Worm (Caenorhabditis elegans): ENCODE measurements around the gene zhp-4.

zhp-4 gene

DNA sequence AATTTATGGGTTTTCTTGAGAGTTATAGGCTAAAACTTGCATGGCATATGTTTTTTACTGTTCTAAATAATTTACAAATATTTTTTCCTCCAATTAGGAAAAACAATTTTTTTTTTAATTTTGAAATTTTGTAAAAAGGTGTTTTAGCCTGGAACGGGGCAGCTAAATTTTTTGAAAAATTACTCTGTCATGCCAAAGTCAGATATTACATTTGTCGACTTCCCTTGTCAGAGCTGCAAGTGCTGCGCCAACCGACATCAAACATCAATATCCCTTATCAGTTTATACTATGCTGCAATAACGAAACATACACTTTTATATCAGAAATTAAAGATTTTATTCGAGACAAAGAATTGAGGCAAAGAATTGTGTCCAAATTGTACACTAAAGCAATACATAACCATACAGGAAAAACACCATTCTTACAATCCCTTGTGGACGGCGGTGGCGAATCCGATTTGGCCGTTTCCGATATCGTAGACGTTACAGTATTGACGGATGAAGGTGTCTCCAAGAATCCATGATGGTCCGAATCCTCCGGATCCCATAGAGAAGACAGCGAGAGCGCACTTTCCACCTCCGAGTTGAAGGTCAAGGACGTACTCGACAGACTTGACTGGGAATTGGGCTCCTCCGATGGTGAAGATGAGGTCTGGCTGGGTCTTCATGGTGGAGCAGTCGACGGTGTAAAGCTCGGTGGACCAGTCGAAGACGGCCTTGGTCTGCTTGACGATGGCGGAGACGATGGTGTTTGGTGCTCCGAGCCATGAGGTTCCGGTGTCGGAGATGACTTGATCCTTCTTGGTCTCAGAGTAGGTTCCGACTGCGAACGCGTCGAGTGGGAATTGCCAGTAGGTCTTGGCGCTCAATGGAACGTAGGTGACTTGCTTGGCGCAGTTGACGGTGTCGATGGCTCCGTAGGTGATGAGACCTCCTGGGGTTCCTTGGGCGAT is 52.2 kb downstream of the zhp-4 start (continued):
- TF ChIP-seq egl-44 (GFP tag; IDR thresholded peaks at IDR 0.05) (0 out of 2 replicates have a peak, but pooled peaks have one; percentile 9), F57A8.1 (GFP tag; optimal IDR thresholded peaks at IDR 0.05) (no peak), Y79H2A.3 (GFP tag; conservative IDR thresholded peaks at IDR 0.05) (0 out of 2 replicates have a peak, but pooled peaks have one; percentile 48), fkh-3 (tag; optimal IDR thresholded peaks at IDR 0.05) (no peak), ceh-79 (tag; optimal IDR thresholded peaks at IDR 0.05) (no peak), tbx-9 (tag; optimal IDR thresholded peaks at IDR 0.05; ENCODE audit: borderline replicate concordance) (no peak), Y53G8AR.9 (GFP tag; conservative IDR thresholded peaks at IDR 0.05) (0 out of 2 replicates have a peak, but pooled peaks have one; percentile 52), Y56A3A.18 (GFP tag; IDR thresholded peaks at IDR 0.05) (peak; percentile 37; the same call in 1 of the 2 replicates)

All from whole organism, young adult.